Fruit fly (Drosophila melanogaster): Measurements from ENCODE around the gene CG32695.

- TF ChIP-seq Hr38 (GFP tag; optimal IDR thresholded peaks at IDR 0.05) (no peak), CG32006 (GFP tag; optimal IDR thresholded peaks at IDR 0.05) (peak; percentile 37), cyc (GFP tag; optimal IDR thresholded peaks at IDR 0.05) (peak; percentile 75), pdm3 (GFP tag; optimal IDR thresholded peaks at IDR 0.05) (peak; percentile 59), CG11294 (GFP tag; IDR thresholded peaks at IDR 0.05) (no peak), achi (GFP tag; optimal IDR thresholded peaks at IDR 0.05) (peak; percentile 41), Hr4 (GFP tag; optimal IDR thresholded peaks at IDR 0.05) (peak; percentile 42), CG6792 (GFP tag; optimal IDR thresholded peaks at IDR 0.05) (peak; percentile 60)
These were observed 19.0 kb upstream of the CG32695 start for dm6 chrX:9892834-9893233.

Data from whole organism, prepupa.